Fruit fly (Drosophila melanogaster): ENCODE measurements around the gene crp.

The crp gene

DNA sequence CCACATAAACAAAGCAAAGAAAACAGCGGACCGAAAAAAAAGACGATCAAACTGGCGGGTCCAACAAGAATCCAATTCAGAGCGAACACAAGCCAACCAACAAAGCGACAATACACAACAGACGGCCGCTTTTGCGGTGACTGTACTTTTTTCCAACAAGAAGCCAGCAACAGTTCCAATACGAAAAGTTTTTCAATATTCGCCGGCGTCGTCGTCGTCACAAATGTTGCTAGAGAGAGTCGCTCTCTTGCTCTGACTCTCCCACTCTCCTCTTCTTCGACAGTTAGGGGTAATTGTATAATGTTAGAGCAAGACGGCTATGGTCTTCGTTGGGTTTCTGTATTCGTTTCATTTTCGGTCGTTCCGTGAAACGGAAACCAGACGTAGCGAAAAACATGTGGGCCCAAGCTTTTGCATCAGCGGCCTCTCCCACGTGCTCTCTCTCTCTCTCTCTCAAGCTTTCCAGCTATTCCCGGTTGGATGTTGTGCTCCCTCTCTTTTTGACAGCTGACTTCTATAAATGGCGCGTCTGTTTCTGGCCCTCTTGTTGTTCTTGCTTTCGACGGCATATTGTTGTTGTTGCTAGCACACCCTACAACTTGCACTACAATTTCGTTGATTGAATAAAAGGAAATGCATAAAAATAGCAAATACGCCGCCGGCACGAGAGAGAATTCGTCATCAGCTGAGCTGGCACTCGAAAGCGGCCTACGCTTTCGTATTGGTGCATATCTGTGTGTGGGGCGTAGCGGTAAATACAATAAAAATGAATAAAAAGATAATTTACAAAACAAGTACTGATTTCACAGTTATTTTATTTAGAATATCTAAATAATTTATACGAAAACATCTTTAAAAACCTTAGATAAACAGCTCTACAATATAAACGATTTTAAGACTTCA, 18.0 kb downstream of the crp start:
- TF ChIP-seq tai (GFP tag; optimal IDR thresholded peaks at IDR 0.05) = no peak
- peak; percentile 89 for TF ChIP-seq br (GFP tag; optimal IDR thresholded peaks at IDR 0.05)
- TF ChIP-seq fru (GFP tag; optimal IDR thresholded peaks at IDR 0.05) = peak; percentile 65
- TF ChIP-seq pan (optimal IDR thresholded peaks at IDR 0.05) = no peak
- no peak for TF ChIP-seq lola (GFP tag; optimal IDR thresholded peaks at IDR 0.05)
- no peak for TF ChIP-seq sv (GFP tag; optimal IDR thresholded peaks at IDR 0.05)
- no peak for TF ChIP-seq jim (GFP tag; optimal IDR thresholded peaks at IDR 0.05)
- TF ChIP-seq psq (GFP tag; optimal IDR thresholded peaks at IDR 0.05) = peak; percentile 63
- peak; percentile 92 for TF ChIP-seq Dif (GFP tag; optimal IDR thresholded peaks at IDR 0.05; ENCODE audit: partially characterized antibody)
- TF ChIP-seq dmrt93B (GFP tag; optimal IDR thresholded peaks at IDR 0.05) = peak; percentile 59
- TF ChIP-seq CG9705 (GFP tag; optimal IDR thresholded peaks at IDR 0.05) = peak; percentile 74
- TF ChIP-seq Hr78 (GFP tag; optimal IDR thresholded peaks at IDR 0.05) = no peak
- peak; percentile 23 for TF ChIP-seq Rel (GFP tag; optimal IDR thresholded peaks at IDR 0.05)
- peak; percentile 76 for TF ChIP-seq Rel (tag; optimal IDR thresholded peaks at IDR 0.05)
- no peak for TF ChIP-seq dsf (GFP tag; optimal IDR thresholded peaks at IDR 0.05; ENCODE audit: borderline replicate concordance)
- no peak for TF ChIP-seq N (GFP tag; optimal IDR thresholded peaks at IDR 0.05)
- peak; percentile 87 for TF ChIP-seq h (GFP tag; optimal IDR thresholded peaks at IDR 0.05)
- no peak for TF ChIP-seq Mio (GFP tag; optimal IDR thresholded peaks at IDR 0.05)
- peak; percentile 62 for TF ChIP-seq HLH106 (tag; optimal IDR thresholded peaks at IDR 0.05)
- no peak for TF ChIP-seq Dfd (GFP tag; optimal IDR thresholded peaks at IDR 0.05)
- TF ChIP-seq usp (GFP tag; optimal IDR thresholded peaks at IDR 0.05) = no peak
- TF ChIP-seq CG32264 (GFP tag; optimal IDR thresholded peaks at IDR 0.05) = peak; percentile 70
- peak; percentile 41 for TF ChIP-seq Hnf4 (GFP tag; optimal IDR thresholded peaks at IDR 0.05)
- TF ChIP-seq sage (GFP tag; optimal IDR thresholded peaks at IDR 0.05) = peak; percentile 76
- peak; percentile 26 for TF ChIP-seq ey (GFP tag; optimal IDR thresholded peaks at IDR 0.05)
- peak; percentile 89 for TF ChIP-seq rgr (GFP tag; optimal IDR thresholded peaks at IDR 0.05)
- peak; percentile 78 for TF ChIP-seq OdsH (GFP tag; optimal IDR thresholded peaks at IDR 0.05)
- TF ChIP-seq Sp1 (GFP tag; optimal IDR thresholded peaks at IDR 0.05) = peak; percentile 89
- peak; percentile 78 for TF ChIP-seq Hr83 (GFP tag; optimal IDR thresholded peaks at IDR 0.05; ENCODE audit: poor library complexity, severe bottlenecking)
- TF ChIP-seq GATAd (GFP tag; optimal IDR thresholded peaks at IDR 0.05) = no peak
- TF ChIP-seq dl (GFP tag; optimal IDR thresholded peaks at IDR 0.05; ENCODE audit: insufficient read depth in 1 of 2, partially characterized antibody in 2 of 2) = peak; percentile 77 to 91
- no peak for TF ChIP-seq Abd-B (GFP tag; optimal IDR thresholded peaks at IDR 0.05)
- peak; percentile 79 for TF ChIP-seq Vsx2 (GFP tag; optimal IDR thresholded peaks at IDR 0.05; ENCODE audit: partially characterized antibody)
- TF ChIP-seq brk (GFP tag; optimal IDR thresholded peaks at IDR 0.05) = peak; percentile 70
- peak in 1 of 2 experiments; percentile 44 for TF ChIP-seq foxo (GFP tag; optimal IDR thresholded peaks at IDR 0.05)
- no peak for TF ChIP-seq CrebA (GFP tag; optimal IDR thresholded peaks at IDR 0.05; ENCODE audit: borderline replicate concordance)
- peak; percentile 9 for TF ChIP-seq woc (GFP tag; optimal IDR thresholded peaks at IDR 0.05)
- TF ChIP-seq Myc (optimal IDR thresholded peaks at IDR 0.05) = peak; percentile 85
- no peak for TF ChIP-seq Jra (GFP tag; optimal IDR thresholded peaks at IDR 0.05)

DNA sequence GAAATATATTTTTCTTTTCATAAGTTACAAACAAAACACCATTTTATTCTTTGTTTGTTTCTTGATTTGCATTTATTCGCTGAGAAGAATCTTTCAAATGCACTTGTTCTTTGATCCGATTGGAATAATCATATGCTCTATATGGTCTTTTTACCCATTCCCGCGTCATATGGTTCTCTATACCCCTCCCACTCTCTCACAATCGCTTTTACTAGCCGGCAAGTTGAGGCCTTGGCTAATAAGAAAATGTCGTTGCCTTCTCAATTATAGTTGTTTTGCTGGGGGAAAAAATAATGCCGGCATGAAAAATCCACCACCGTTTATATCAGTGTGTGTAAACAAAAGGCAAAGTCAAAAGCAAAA, 18.7 kb downstream of the crp start:
- TF ChIP-seq Abd-B (GFP tag; optimal IDR thresholded peaks at IDR 0.05) = no peak
- no peak for TF ChIP-seq Myc (optimal IDR thresholded peaks at IDR 0.05)
- TF ChIP-seq Hnf4 (GFP tag; optimal IDR thresholded peaks at IDR 0.05) = no peak
- TF ChIP-seq usp (GFP tag; optimal IDR thresholded peaks at IDR 0.05) = no peak
- no peak for TF ChIP-seq Hr83 (GFP tag; optimal IDR thresholded peaks at IDR 0.05; ENCODE audit: poor library complexity, severe bottlenecking)
- TF ChIP-seq Rel (GFP tag; optimal IDR thresholded peaks at IDR 0.05) = no peak
- no peak for TF ChIP-seq Rel (tag; optimal IDR thresholded peaks at IDR 0.05)
- no peak for TF ChIP-seq HLH106 (tag; optimal IDR thresholded peaks at IDR 0.05)
- TF ChIP-seq jim (GFP tag; optimal IDR thresholded peaks at IDR 0.05) = no peak
- no peak for TF ChIP-seq Dif (GFP tag; optimal IDR thresholded peaks at IDR 0.05; ENCODE audit: partially characterized antibody)

Measured in whole organism, wandering third instar larva.